Worm (Caenorhabditis elegans): ENCODE measurements around the gene ctr-9.

ctr-9 gene

ce11 chrIII:9523581-9523980 lies 32.4 kb downstream of the ctr-9 start, which contains the start of gene mrps-23:
TSS of gene mrps-23 (minus strand) at chrIII:9523672.
- TF ChIP-seq nfya-1 (tag; optimal IDR thresholded peaks at IDR 0.05; ENCODE audit: insufficient read depth) = peak; percentile 48
- peak; percentile 3 for TF ChIP-seq pha-4 (tag; optimal IDR thresholded peaks at IDR 0.05)
- TF ChIP-seq nhr-28 (tag; optimal IDR thresholded peaks at IDR 0.05) = no peak
- TF ChIP-seq hmg-11 (tag; optimal IDR thresholded peaks at IDR 0.05) = peak; percentile 22

DNA sequence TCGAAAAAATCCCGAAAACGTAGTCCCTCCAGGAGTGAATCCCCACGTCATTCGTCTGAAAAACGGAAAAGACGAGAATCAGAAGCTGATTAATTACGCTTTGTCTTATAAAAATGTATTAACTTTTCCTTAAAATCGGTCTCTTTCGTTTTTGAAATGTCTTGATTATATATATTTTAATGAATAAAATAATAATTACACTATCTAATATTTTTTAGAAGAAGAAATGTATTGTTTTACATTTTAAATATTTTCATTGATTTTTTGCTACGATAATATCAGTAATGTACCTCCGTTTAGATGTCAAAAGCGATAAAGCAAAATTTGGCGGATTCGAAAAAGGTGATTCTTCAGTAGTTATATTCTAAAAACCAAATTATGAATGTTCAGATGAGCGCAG lies 34.1 kb downstream of the ctr-9 start, which contains the start of gene trpp-3:
trpp-3 (plus strand) TSS at position 301 of the 400 bp plus-strand sequence.
- TF ChIP-seq egl-27 (tag; optimal IDR thresholded peaks at IDR 0.05) (no peak), nhr-237 (tag; optimal IDR thresholded peaks at IDR 0.05) (no peak), ceh-82 (tag; optimal IDR thresholded peaks at IDR 0.05) (no peak), egl-5 (tag; optimal IDR thresholded peaks at IDR 0.05) (no peak), sea-2 (GFP tag; optimal IDR thresholded peaks at IDR 0.05) (no peak), lin-39 (tag; optimal IDR thresholded peaks at IDR 0.05) (no peak), skn-1 (tag; optimal IDR thresholded peaks at IDR 0.05) (no peak), daf-12 (tag; optimal IDR thresholded peaks at IDR 0.05) (no peak), jun-1 (tag; optimal IDR thresholded peaks at IDR 0.05) (no peak), elt-3 (tag; optimal IDR thresholded peaks at IDR 0.05) (no peak), nhr-43 (tag; optimal IDR thresholded peaks at IDR 0.05; ENCODE audit: poor library complexity, severe bottlenecking) (no peak), nhr-25 (tag; optimal IDR thresholded peaks at IDR 0.05) (no peak), nhr-11 (tag; optimal IDR thresholded peaks at IDR 0.05) (no peak), snpc-4 (tag; optimal IDR thresholded peaks at IDR 0.05) (no peak)

DNA sequence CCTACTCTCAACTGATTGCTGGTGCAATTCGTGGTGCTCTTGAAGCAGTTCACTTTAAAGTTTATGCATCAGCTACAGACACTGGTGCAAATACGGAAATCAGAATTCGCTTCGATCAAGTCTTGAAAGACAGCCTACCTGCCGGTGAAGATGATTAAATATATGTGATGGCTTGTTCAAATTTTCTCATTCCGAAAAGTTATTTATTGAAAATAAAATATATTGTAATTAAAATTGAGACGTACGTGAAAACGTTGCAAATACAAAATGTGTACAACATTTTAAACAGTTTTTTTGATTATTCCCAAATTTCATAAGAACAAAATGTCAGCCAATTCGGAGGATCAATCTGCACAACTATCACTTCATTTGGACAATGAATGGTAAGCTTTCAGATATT lies 35.7 kb downstream of the ctr-9 start, which contains the start of gene ZK1098.6:
ZK1098.6 (plus strand) TSS at position 301 of the 400 bp plus-strand sequence.
- no peak for TF ChIP-seq nhr-23 (tag; optimal IDR thresholded peaks at IDR 0.05)
- TF ChIP-seq eor-1 (tag; optimal IDR thresholded peaks at IDR 0.05) = no peak
- TF ChIP-seq ceh-16 (tag; optimal IDR thresholded peaks at IDR 0.05) = no peak
- no peak for TF ChIP-seq nhr-25 (tag; optimal IDR thresholded peaks at IDR 0.05)
- no peak for TF ChIP-seq egl-27 (tag; optimal IDR thresholded peaks at IDR 0.05)
- TF ChIP-seq ama-1 (optimal IDR thresholded peaks at IDR 0.05) = no peak
- TF ChIP-seq mdl-1 (tag; optimal IDR thresholded peaks at IDR 0.05) = no peak
- TF ChIP-seq fkh-10 (GFP tag; optimal IDR thresholded peaks at IDR 0.05) = no peak

ce11 chrIII:9528824-9529223 lies 37.6 kb downstream of the ctr-9 start, which contains the start of gene ZK1098.2:
TSS of gene ZK1098.2 (plus strand) at chrIII:9529159.
- no peak for TF ChIP-seq hmg-11 (tag; optimal IDR thresholded peaks at IDR 0.05)
- TF ChIP-seq ztf-4 (tag; optimal IDR thresholded peaks at IDR 0.05) = no peak
- peak; percentile 34 for TF ChIP-seq nfya-1 (tag; optimal IDR thresholded peaks at IDR 0.05; ENCODE audit: insufficient read depth)
- no peak for TF ChIP-seq mml-1 (tag; optimal IDR thresholded peaks at IDR 0.05)
- TF ChIP-seq elt-3 (tag; optimal IDR thresholded peaks at IDR 0.05) = no peak
- no peak for TF ChIP-seq jun-1 (tag; optimal IDR thresholded peaks at IDR 0.05)
- no peak for TF ChIP-seq nhr-23 (tag; optimal IDR thresholded peaks at IDR 0.05)
- no peak for TF ChIP-seq pqm-1 (tag; optimal IDR thresholded peaks at IDR 0.05)
- peak; percentile 69 for TF ChIP-seq pha-4 (tag; optimal IDR thresholded peaks at IDR 0.05)
- TF ChIP-seq ztf-11 (tag; optimal IDR thresholded peaks at IDR 0.05) = no peak
- no peak for TF ChIP-seq ceh-9 (tag; optimal IDR thresholded peaks at IDR 0.05)
- no peak for TF ChIP-seq ceh-28 (tag; optimal IDR thresholded peaks at IDR 0.05)
- no peak for TF ChIP-seq elt-1 (tag; optimal IDR thresholded peaks at IDR 0.05)
- no peak for TF ChIP-seq ceh-82 (tag; optimal IDR thresholded peaks at IDR 0.05)
- no peak for TF ChIP-seq nhr-12 (tag; optimal IDR thresholded peaks at IDR 0.05)
- TF ChIP-seq nhr-28 (tag; optimal IDR thresholded peaks at IDR 0.05) = no peak
- TF ChIP-seq snpc-4 (tag; optimal IDR thresholded peaks at IDR 0.05) = no peak
- TF ChIP-seq mdl-1 (tag; optimal IDR thresholded peaks at IDR 0.05) = no peak

DNA sequence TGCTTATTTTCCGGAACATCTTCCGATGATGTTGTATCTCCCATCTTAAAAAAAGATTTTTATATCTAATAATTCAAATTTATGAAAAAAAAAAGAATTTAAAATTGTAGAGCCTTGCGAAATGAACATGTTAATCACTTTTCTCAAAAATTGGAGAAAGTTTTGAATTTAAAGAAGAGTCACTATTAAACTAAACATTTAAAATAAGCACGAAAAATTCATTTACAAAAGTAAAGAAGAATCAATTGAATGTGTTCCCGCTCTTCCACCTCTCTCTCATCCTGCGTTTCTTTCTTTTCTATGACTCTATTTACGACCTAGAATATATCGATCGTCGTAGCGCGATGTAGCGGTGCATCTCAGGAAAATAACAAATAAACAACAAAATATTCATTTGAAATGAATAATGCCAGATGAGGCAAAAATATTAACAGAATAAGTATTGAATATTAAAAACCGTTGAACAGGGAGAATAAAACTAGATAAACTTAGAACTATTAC lies 47.5 kb downstream of the ctr-9 start, which contains the start of gene ZK1098.3:
ZK1098.3 (minus strand) TSS at position 51 of the 501 bp plus-strand sequence.
- TF ChIP-seq eor-1 (tag; optimal IDR thresholded peaks at IDR 0.05) = no peak
- TF ChIP-seq nfya-1 (tag; optimal IDR thresholded peaks at IDR 0.05; ENCODE audit: insufficient read depth) = peak; percentile 44
- no peak for TF ChIP-seq elt-1 (tag; optimal IDR thresholded peaks at IDR 0.05)
- TF ChIP-seq mml-1 (tag; optimal IDR thresholded peaks at IDR 0.05) = no peak
- TF ChIP-seq ceh-28 (tag; optimal IDR thresholded peaks at IDR 0.05) = peak; percentile 63
- TF ChIP-seq ceh-16 (tag; optimal IDR thresholded peaks at IDR 0.05) = no peak
- TF ChIP-seq pha-4 (tag; optimal IDR thresholded peaks at IDR 0.05) = peak; percentile 67

All from whole organism, L3 larva.